Worm (Caenorhabditis elegans): ENCODE results near the gene C16E9.1.

The C16E9.1 gene

DNA sequence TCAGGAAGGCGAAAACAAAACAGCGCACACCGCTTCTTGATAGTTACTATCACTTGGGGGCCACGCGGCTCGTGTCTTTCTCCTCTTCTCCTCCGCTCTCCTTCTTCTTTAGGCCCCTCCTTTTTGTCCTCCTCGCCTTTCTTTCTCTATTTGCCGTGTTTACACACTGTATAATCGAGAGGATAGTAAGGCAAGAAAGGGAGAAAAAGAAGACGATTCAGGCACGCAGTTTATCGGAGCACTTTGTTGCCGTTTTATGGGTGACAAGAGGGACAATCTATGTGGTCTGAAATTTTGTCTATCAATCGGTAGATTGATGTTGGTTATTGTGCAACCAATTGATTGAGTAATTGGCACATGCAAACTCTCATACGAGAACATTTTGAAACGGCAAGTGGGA, 7.9 kb upstream of the C16E9.1 start, which contains the start of gene F14B8.6:
TSS of gene F14B8.6 (minus strand) at position 292 of the 400 bp plus-strand sequence.
- TF ChIP-seq rcor-1 (GFP tag; IDR thresholded peaks at IDR 0.05) (no peak), nhr-90 (tag; optimal IDR thresholded peaks at IDR 0.05) (peak; percentile 35), ztf-22 (GFP tag; optimal IDR thresholded peaks at IDR 0.05) (peak; percentile 17), let-607 (tag; optimal IDR thresholded peaks at IDR 0.05) (peak; percentile 28 to 63), nhr-80 (tag; optimal IDR thresholded peaks at IDR 0.05) (peak; percentile 97), dox-1 (GFP tag; IDR thresholded peaks at IDR 0.05) (peak; percentile 74), lag-1 (GFP tag; IDR thresholded peaks at IDR 0.05) (no peak), attf-5 (GFP tag; optimal IDR thresholded peaks at IDR 0.05) (peak; percentile 12)

ce11 chrX:6934453-6934852, 5.6 kb upstream of the C16E9.1 start:
- TF ChIP-seq nhr-80 (tag; optimal IDR thresholded peaks at IDR 0.05) (peak; percentile 32), Y79H2A.3 (GFP tag; conservative IDR thresholded peaks at IDR 0.05) (no peak), attf-5 (GFP tag; optimal IDR thresholded peaks at IDR 0.05) (peak; percentile 5), nhr-120 (GFP tag; IDR thresholded peaks at IDR 0.05) (no peak), hmg-1.2 (GFP tag; IDR thresholded peaks at IDR 0.05) (peak; percentile 42; the same call in 1 of the 2 replicates), F49E8.2 (tag; optimal IDR thresholded peaks at IDR 0.05; ENCODE audit: insufficient read depth) (no peak), nfya-1 (tag; optimal IDR thresholded peaks at IDR 0.05; ENCODE audit: borderline replicate concordance, insufficient read depth) (no peak), F10E7.11 (tag; optimal IDR thresholded peaks at IDR 0.05) (no peak), nhr-27 (tag; optimal IDR thresholded peaks at IDR 0.05) (no peak), let-607 (tag; optimal IDR thresholded peaks at IDR 0.05) (no peak), cebp-2 (GFP tag; IDR thresholded peaks at IDR 0.05) (no peak), hrde-1 (tag; optimal IDR thresholded peaks at IDR 0.05; ENCODE audit: borderline replicate concordance) (no peak), F22D6.2 (tag; optimal IDR thresholded peaks at IDR 0.05) (no peak), rpc-1 (optimal IDR thresholded peaks at IDR 0.05) (no peak), rpc-1 (tag; optimal IDR thresholded peaks at IDR 0.05) (no peak)

DNA sequence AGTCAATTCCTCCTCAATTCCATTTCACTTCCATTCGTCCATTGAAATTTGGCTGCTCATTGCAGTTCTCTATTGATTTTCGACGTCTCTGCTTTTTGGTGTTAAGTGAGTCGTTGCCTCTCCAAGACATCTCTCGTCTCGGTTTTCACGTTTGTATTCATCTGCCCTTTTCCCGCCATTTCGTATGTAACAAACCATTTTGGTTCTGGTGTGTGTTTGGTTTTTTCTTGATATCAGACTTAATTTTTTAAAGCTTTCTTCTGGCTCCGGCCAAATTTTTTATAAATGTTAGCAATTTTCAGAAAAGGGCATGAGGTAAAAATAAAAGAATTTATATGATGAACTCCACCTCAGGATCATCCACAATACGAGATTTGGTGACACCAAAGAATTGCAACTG, 4.6 kb upstream of the C16E9.1 start, which contains the start of gene C16E9.2:
TSS of gene C16E9.2 (plus strand) at position 301 of the 400 bp plus-strand sequence.
- TF ChIP-seq rcor-1 (GFP tag; IDR thresholded peaks at IDR 0.05) (no peak), Y53F4B.3 (GFP tag; IDR thresholded peaks at IDR 0.05) (no peak), efl-1 (GFP tag; optimal IDR thresholded peaks at IDR 0.05) (no peak), sdz-38 (tag; optimal IDR thresholded peaks at IDR 0.05) (no peak), B0019.2 (GFP tag; conservative IDR thresholded peaks at IDR 0.05) (no peak)

DNA sequence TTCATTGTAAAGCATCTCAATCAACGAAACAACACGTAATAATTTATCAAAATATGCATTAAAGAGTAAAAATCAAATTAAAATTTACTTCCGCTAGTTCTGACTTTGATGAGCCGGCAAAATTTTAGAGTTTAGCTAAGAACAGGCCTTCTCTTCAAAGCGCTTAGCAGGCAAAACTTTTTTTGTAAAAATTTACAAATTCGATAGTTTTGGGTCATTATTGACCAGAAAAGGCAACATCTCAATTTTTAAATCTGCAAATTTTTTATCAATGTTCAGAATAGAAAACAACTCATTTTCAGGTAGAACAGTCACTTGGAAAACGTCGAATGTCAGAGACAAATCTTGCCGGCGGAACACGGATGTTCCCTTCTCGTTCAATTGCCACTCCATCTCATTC, 2.3 kb upstream of the C16E9.1 start:
- no peak for TF ChIP-seq hlh-26 (GFP tag; conservative IDR thresholded peaks at IDR 0.05)
- no peak for TF ChIP-seq aptf-3 (GFP tag; IDR thresholded peaks at IDR 0.05)
- TF ChIP-seq F57A8.1 (GFP tag; optimal IDR thresholded peaks at IDR 0.05): no peak
- TF ChIP-seq snpc-4 (GFP tag; optimal IDR thresholded peaks at IDR 0.05): no peak
- no peak for TF ChIP-seq snpc-4 (tag; optimal IDR thresholded peaks at IDR 0.05)
- TF ChIP-seq F52B5.7 (tag; optimal IDR thresholded peaks at IDR 0.05): no peak
- no peak for TF ChIP-seq mxl-1 (tag; optimal IDR thresholded peaks at IDR 0.05)
- TF ChIP-seq madf-10 (tag; optimal IDR thresholded peaks at IDR 0.05): no peak
- TF ChIP-seq T07F8.4 (tag; optimal IDR thresholded peaks at IDR 0.05): no peak
- no peak for TF ChIP-seq zfh-2 (GFP tag; conservative IDR thresholded peaks at IDR 0.05)
- TF ChIP-seq pbrm-1 (GFP tag; IDR thresholded peaks at IDR 0.05): no peak
- TF ChIP-seq lin-26 (GFP tag; IDR thresholded peaks at IDR 0.05): no peak
- TF ChIP-seq die-1 (tag; optimal IDR thresholded peaks at IDR 0.05): no peak
- TF ChIP-seq D2030.7 (GFP tag; IDR thresholded peaks at IDR 0.05): no peak
- no peak for TF ChIP-seq nfyb-1 (GFP tag; IDR thresholded peaks at IDR 0.05)
- no peak for TF ChIP-seq xnd-1 (tag; optimal IDR thresholded peaks at IDR 0.05)

Data from whole organism, young adult.